Fruit fly (Drosophila melanogaster) ovary, adult (tissue): ENCODE measurements around the gene CG11590.

Experiments used
- CG17801 ChIP-seq: fragments of 200-800 bp; optimal IDR thresholded peaks from 2 replicates; lab custom pipeline; 2019; ENCODE audit warnings: missing biosample characterization, mild to moderate bottlenecking, missing genetic modification characterization, moderate library complexity; ENCODE audit not compliant: partially characterized antibody

Gene CG11590

DNA sequence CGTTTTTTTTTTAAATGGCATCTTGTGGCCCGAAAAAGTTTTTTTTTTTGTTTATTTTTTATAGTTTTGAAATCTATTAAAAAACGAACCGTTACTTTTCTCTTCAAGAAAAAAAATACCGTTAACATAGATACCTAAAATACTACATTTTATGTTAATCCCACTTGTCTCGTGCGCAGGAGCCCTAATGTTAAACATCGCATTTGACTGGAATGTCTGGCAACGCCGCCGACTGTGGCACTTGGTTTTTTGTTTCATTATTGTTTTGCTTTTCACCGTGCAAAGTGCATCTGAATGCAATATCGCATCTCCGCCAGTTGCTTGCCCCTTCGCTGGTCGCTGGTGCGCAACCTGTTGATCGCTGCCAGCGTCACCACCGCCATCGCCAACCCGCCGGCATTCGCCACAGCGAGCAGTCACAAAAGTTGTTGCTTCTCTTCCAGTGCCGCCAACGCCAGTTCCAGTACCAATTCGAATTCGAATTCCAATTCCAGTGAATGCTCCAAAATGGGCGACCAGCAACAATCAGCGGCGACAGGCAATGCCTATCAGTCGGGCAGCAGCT lies at the start of gene CG11590:
Gene CG11590 (plus strand): TSS at position 212 of the 565 bp plus-strand sequence.
- TF ChIP-seq CG17801 (GFP tag; lab: Kevin White, UChicago), result no peak

- no peak for TF ChIP-seq CG17801 (GFP tag; lab: Kevin White, UChicago)
These were observed 48.1 kb upstream of the CG11590 start, which contains the start of gene CG12479 for dm6 chrX:14151906-14152305. TSS of gene CG12479 (minus strand) at chrX:14152006.

dm6 chrX:14153689-14154088 lies 46.3 kb upstream of the CG11590 start:
- TF ChIP-seq CG17801 (GFP tag; lab: Kevin White, UChicago), result no peak

- no peak for TF ChIP-seq CG17801 (GFP tag; lab: Kevin White, UChicago)
These were observed 30.8 kb upstream of the CG11590 start, which contains the start of gene CG12480 for dm6 chrX:14169068-14169642. TSS of gene CG12480 (plus strand) at chrX:14169592.

- no peak for TF ChIP-seq CG17801 (GFP tag; lab: Kevin White, UChicago)
These were observed 27.5 kb upstream of the CG11590 start, which contains the start of gene betaNACtes1 for dm6 chrX:14172524-14172923. TSS of gene betaNACtes1 (minus strand) at chrX:14172624.

- TF ChIP-seq CG17801 (GFP tag; lab: Kevin White, UChicago), result no peak
These were observed 26.3 kb upstream of the CG11590 start for dm6 chrX:14173654-14174053.

dm6 chrX:14174456-14174855 lies 25.5 kb upstream of the CG11590 start, which contains the start of gene CG1368:
TSS of gene CG1368 (plus strand) at chrX:14174756.
- no peak for TF ChIP-seq CG17801 (GFP tag; lab: Kevin White, UChicago)

dm6 chrX:14175663-14176062 lies 24.3 kb upstream of the CG11590 start:
- no peak for TF ChIP-seq CG17801 (GFP tag; lab: Kevin White, UChicago)

dm6 chrX:14176623-14177022 lies 23.4 kb upstream of the CG11590 start, which contains the start of gene CG11581:
TSS of gene CG11581 (plus strand) at chrX:14176923.
- TF ChIP-seq CG17801 (GFP tag; lab: Kevin White, UChicago), result no peak

DNA sequence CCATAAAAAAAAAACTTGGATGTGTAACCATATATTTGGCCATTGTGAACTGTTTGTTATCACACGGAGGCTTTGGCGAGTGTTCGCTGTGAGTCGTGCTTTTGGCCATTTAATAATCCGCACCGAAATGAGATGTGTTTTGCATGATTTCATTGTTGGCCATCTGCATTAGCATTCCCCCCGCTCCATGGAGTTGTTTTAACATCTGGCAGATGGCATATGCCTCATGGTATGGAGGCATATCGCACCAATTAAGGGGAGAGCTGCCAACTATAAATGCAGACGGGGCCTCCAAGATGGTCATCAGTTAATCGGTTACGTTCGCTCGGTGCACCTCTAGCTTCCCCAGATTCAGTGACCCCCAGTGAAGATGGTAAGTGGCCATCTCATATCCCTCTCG lies 19.2 kb upstream of the CG11590 start, which contains the start of gene CG11584:
Gene CG11584 (plus strand): TSS at position 301 of the 400 bp plus-strand sequence.
- TF ChIP-seq CG17801 (GFP tag; lab: Kevin White, UChicago), result no peak

DNA sequence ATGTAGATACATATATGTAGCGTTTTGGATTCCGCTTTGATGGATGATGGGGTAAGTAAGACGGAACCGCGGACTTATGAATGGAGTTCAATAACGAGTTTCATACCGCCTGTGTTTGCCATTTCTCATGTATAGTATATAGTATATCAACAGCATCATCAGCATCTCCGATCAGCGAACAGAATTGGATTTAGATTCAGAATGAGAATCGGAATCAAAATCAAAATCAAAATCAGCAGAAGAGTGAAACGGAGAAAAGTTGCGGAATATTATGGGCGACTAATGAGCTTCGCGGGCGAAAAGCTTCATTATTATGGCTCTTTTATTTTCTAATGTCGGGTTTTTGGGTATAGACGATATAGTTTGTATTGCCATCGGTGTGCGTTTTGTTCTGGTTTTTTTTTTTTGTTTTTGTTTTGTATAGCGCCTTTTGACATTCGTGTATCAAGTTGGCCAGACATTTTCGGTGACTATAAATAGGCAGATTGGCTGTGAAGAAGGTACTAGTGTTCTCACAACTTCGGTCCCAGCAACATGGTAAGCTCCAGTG lies 15.8 kb upstream of the CG11590 start, which contains the start of gene CG32603:
Gene CG32603 (plus strand): TSS at position 500 of the 550 bp plus-strand sequence.
- no peak for TF ChIP-seq CG17801 (GFP tag; lab: Kevin White, UChicago)

- TF ChIP-seq CG17801 (GFP tag; lab: Kevin White, UChicago), result no peak
These were observed 13.0 kb upstream of the CG11590 start, which contains the start of gene CG12481 for dm6 chrX:14186953-14187352. TSS of gene CG12481 (plus strand) at chrX:14187253.

- TF ChIP-seq CG17801 (GFP tag; lab: Kevin White, UChicago), result no peak
These were observed 10.8 kb upstream of the CG11590 start, which contains the start of gene CG11585 for dm6 chrX:14189216-14189615. TSS of gene CG11585 (plus strand) at chrX:14189516.

DNA sequence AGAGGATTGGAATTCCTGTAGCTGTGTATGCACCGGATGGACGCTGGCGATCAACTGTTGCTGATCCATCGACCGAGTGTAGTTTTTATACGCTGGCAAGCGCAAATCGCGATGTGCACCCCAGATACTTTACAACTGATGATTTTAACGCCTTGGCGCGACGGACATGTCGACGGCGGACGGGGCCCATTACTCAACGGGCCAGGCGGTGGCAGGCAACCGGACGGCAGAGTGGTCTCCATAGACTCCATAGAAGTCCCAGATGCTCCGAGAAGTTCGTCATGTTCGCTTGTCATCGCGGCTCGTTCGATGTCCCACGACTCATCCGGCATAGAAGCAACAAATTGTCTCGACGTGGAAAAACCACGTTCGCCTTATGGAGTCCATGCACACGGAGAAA lies 8.1 kb upstream of the CG11590 start, which contains the start of gene CG13403:
Gene CG13403 (minus strand): TSS at position 101 of the 400 bp plus-strand sequence.
- TF ChIP-seq CG17801 (GFP tag; lab: Kevin White, UChicago), result no peak

- no peak for TF ChIP-seq CG17801 (GFP tag; lab: Kevin White, UChicago)
These were observed 7.0 kb upstream of the CG11590 start, which contains the start of gene yl for dm6 chrX:14193013-14193412. TSS of gene yl (plus strand) at chrX:14193214.
